Worm (Caenorhabditis elegans) whole organism, L4/young adult: ENCODE measurements around the gene H14N18.2.
A peak's percentile ranks its signal among the peaks of the same experiment; 100 is the strongest.
"Not testable (repeated sequence)": the region's sequence is repeated elsewhere in the genome, so short reads cannot be mapped to it uniquely, and the experiment has no call there.

Source experiments
- W03F9.2 ChIP-seq: fragments of 150-350 bp; optimal IDR thresholded peaks from 2 replicates; lab custom pipeline; 2014; ENCODE audit warnings: missing biosample characterization, missing genetic modification characterization
- dao-5 ChIP-seq: sonication (generic microtip); optimal IDR thresholded peaks from 2 replicates; lab custom pipeline; 2016; ENCODE audit warnings: missing genotype, missing genetic modification characterization, moderate library complexity, missing compliant biosample characterization
- him-1 ChIP-seq: sonication (generic microtip); optimal IDR thresholded peaks from 2 replicates; lab custom pipeline; 2016; ENCODE audit warnings: missing genotype, missing genetic modification reagents, missing genetic modification characterization, missing compliant biosample characterization

The H14N18.2 gene

DNA sequence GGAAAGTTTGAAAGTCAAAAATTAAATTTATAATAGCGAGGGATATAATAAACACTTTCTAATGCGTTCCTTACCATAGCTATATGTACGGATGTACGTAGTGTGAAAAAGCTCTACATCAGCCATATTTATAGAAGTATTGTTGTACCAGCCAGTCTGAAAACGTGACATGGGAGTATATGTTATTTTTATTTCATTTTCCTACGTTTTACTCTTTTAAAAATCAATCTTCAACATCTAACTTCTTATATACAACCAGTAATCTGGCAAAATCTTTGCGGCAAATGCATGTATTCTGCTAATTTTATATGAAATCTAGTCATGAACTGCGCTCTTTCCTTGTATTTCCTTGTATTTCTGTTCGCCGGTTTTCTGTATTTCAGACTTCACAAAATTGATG is at the start of gene H14N18.2:
TSS of gene H14N18.2 (plus strand) at position 301 of the 400 bp plus-strand sequence.
- no peak for TF ChIP-seq him-1 (tag; lab: Kevin White, UChicago)
- no peak for TF ChIP-seq W03F9.2

DNA sequence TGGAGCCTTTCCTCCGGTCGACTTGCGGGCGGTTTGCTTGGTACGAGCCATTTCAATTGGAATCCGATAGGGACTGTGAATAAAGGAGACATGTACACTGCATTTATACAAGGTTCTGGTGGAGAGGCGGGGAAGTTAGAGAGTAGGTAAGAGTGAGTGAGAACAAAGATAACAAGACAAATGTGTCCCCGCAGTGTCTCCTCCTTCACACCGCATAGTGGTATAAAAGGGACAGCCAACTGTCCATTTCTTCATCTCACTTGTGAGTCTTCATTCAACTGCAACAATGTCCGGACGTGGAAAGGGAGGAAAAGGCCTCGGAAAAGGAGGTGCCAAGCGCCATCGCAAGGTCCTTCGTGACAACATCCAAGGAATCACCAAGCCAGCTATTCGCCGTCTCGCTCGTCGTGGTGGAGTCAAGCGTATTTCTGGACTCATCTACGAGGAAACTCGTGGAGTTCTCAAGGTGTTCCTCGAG is 34.4 kb upstream of the H14N18.2 start, which contains the start of the genes his-17 and his-18:
TSS of gene his-17 (minus strand) at position 51 of the 478 bp plus-strand sequence.
TSS of gene his-18 (plus strand) at position 287 of the 478 bp plus-strand sequence.
- not testable (repeated sequence) for TF ChIP-seq him-1 (tag; lab: Kevin White, UChicago); dao-5; W03F9.2

DNA sequence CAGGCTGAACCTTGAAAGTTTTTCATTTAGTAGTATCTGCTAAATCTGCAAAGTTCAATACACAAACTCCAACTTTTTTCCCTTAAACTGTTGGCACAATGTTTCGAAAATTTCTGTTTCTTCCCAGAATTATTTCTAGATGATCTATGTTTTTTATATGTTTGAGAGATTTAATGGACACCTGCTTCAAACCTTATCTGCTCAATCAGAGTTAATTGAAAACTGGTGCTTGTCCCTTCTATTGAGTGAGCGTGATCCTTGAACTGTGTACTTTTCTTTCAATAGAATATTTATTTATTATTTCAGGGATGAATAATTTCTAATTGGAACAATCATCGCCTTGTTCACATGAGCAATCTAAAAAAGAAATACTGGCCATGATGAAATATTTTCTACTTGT is 33.7 kb upstream of the H14N18.2 start, which contains the start of gene frpr-13:
TSS of gene frpr-13 (plus strand) at position 301 of the 400 bp plus-strand sequence.
- TF ChIP-seq him-1 (tag; lab: Kevin White, UChicago) (no peak), dao-5 (no peak), W03F9.2 (no peak)

DNA sequence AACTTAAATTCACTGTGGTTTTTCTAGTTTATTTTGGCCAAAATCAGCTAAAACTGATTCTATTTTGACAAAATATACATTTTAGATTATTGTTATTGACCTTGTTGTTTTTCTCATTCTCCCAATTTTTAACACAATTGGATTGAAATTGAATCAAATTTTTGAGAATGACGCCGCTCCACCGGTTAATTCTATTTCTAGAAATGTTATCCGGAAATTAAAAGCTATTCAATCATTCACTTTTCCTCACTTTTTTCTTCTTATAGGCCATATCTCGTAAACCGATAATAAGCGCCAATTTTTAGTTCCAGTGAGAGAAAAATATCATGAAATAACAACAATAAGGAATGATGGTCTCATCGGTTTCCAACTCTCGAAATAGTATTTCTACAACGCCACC is 29.7 kb upstream of the H14N18.2 start, which contains the start of gene frpr-12:
TSS of gene frpr-12 (plus strand) at position 301 of the 400 bp plus-strand sequence.
- TF ChIP-seq W03F9.2 (no peak), dao-5 (no peak), him-1 (tag; lab: Kevin White, UChicago) (no peak)

DNA sequence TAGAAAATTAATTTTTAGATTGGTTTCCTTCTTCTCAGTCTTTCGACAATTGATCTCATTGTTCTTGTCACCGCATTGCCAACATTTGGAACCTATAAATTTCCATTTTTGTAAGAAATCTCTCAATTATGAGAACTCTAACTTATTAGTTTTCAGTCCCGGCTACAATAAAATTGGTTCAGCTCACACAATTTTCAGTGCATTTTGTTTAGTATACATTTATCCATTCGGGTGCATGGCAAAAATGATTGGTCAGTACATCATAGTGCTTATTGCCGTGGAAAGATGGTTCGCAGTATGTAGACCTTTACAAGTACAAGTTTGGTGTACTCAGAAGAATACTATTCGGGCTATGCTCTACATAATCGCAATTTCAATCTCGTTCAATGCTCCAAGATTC is 28.5 kb upstream of the H14N18.2 start:
- TF ChIP-seq dao-5 (no peak), W03F9.2 (no peak), him-1 (tag; lab: Kevin White, UChicago) (no peak)

DNA sequence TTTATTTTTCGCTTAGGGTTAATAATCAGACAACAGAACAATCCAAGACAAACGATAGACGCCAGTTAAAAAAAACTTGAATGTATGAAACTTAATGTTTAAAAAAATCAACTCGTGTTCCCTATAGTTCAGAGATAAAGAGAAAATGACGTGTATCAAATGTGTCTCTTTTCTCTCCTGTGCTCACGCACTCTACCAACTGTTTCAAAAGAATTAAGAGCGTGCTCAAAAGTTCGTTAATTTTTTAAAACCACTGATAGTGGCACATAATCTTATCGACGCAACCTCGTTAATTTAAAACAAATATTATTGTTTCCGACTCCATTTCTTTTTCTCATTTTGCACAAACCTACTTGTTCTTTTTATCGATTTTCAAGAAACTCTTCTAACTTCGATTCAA is 26.8 kb upstream of the H14N18.2 start:
- no peak for TF ChIP-seq him-1 (tag; lab: Kevin White, UChicago)
- TF ChIP-seq dao-5, result no peak
- TF ChIP-seq W03F9.2, result no peak

DNA sequence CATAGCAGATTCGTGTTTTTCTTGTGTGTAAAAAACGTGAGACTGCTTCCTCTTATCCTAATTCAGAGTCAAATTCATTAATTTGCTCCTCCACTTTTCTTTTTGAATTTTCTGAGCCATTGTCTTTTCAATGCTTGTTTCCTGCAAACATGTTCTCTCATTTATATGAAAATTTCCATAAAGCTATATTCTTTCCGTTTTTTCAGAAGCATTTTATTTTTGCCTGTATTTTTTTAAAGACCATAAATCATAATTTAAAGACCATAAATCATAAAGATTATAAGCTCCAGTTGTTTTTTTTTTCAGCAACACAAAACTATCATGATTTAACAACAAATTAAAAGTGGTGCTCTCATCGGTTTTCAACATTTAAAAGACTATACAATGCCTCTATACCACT is 25.5 kb upstream of the H14N18.2 start, which contains the start of gene frpr-11:
TSS of gene frpr-11 (plus strand) at position 301 of the 400 bp plus-strand sequence.
- TF ChIP-seq dao-5, result no peak
- no peak for TF ChIP-seq W03F9.2
- TF ChIP-seq him-1 (tag; lab: Kevin White, UChicago), result no peak

DNA sequence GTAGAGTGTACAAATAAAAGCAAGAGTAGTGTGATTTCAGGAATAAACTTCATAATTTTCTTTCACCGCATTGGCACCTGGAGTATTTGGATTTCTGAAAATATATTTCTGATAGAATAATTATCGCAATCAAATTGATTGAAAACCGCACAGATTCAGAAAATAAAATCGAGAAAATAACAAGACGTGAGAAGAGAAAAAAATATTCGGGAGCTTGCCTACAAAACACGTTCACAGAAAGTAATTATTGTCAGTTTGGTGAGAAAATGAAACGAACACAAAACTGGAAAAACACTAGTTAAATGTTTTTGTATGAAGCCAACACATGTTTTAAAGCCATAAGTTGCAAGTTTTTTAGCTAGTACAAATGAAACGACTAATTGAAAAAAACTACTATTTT is 18.5 kb upstream of the H14N18.2 start, which contains the start of gene mod-1:
TSS of gene mod-1 (minus strand) at position 101 of the 400 bp plus-strand sequence.
- TF ChIP-seq dao-5 (no peak), W03F9.2 (no peak), him-1 (tag; lab: Kevin White, UChicago) (no peak)

DNA sequence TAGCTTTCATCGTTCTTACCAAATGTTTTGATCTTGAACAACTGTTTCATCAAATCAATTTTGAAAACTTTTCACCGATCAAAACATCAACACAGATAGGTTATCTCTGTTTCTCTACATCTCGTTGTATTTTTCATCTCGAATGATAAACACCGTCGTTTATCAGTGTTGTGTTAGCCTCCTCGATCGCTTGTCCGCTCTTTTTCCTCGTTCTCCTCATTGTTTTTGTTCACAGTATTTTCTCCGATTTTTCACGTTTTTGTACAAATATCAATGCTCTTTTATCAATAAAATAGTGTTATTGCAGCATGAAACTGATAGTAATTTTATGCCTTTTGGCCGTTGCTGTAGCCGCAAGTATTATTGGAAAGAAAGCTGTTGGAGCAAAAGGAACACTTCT is 9.6 kb upstream of the H14N18.2 start, which contains the start of gene ttr-47:
TSS of gene ttr-47 (plus strand) at position 308 of the 400 bp plus-strand sequence.
- TF ChIP-seq dao-5, result no peak
- TF ChIP-seq him-1 (tag; lab: Kevin White, UChicago), result no peak
- no peak for TF ChIP-seq W03F9.2

DNA sequence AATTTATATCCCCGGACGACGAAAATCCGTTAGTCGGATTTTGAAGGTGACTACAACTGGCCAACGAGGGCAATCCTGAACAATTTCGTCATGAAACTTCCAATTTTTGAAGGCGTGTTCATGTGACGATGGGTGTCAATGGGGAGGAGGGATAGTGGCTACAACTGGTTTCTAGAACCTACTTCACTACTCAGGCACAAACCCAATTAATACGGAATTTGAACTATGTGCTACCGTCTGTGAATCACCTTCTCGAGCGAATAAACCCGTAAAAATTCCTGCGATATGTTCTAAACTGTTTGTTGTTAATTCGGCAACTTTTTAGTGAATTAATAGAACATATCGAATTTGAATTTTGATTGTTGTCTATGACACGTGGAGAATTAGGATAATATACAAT is 4.7 kb upstream of the H14N18.2 start:
- TF ChIP-seq W03F9.2 (no peak), him-1 (tag; lab: Kevin White, UChicago) (no peak), dao-5 (no peak)

DNA sequence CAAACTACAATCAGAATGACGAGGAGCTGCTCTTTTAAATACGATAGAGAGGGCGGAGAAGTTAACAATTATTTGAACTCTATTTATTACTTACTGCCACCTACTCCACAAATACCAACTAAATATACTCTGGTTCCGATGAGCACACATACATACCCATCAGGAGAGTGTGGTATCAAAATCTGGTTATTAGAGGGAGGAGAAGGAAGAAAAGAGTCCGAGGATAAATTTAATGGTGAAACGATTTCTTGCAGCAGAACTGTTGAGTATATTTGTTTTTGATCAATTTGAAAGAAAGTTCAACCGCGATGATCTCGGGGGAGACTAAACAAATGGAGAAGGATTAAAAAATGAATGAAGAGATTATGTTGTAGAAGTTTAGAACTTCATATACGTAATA is 3.5 kb upstream of the H14N18.2 start, which contains the start of gene H14N18.4:
TSS of gene H14N18.4 (minus strand) at position 12 of the 400 bp plus-strand sequence.
- no peak for TF ChIP-seq him-1 (tag; lab: Kevin White, UChicago)
- no peak for TF ChIP-seq dao-5
- no peak for TF ChIP-seq W03F9.2

DNA sequence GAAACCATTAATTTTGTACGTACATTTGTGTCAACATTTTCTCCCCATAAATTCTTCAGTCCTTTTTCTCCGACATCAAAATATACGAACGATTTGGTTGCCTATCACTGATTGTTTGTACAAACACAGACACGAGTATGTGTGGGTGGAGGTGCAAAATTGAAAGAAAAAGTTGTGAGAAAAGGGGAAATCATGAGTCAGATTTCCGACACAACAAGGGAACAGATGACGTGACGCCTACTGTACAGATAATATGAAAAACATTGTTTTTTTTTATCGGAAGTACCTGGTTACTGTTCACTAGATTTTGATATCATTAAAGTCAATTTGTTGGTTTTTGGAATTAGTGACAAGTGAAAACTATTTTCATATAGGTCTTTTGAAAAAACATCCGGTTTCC is 1.8 kb downstream of the H14N18.2 start:
- TF ChIP-seq W03F9.2, result no peak
- no peak for TF ChIP-seq him-1 (tag; lab: Kevin White, UChicago)

DNA sequence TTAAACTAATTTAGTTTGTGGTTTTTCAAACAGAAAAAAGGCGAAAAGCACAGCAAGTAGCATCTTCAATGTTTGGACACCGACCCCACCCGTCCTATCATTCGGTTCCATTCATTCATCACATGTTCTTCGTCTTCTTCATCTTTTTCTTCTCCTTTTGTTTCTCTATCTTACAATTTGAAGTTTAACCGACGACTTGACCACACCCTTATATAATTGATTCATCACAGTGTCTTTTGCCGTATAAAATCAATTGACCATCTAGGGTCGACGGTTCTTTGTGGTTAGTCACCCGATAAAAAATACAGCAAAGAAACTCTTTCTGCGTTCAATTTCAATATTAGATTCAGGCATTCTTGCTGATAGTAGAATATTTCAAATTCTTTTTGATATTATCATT is 2.7 kb downstream of the H14N18.2 start:
- TF ChIP-seq dao-5, result no peak
- TF ChIP-seq W03F9.2, result no peak
- TF ChIP-seq him-1 (tag; lab: Kevin White, UChicago), result no peak

DNA sequence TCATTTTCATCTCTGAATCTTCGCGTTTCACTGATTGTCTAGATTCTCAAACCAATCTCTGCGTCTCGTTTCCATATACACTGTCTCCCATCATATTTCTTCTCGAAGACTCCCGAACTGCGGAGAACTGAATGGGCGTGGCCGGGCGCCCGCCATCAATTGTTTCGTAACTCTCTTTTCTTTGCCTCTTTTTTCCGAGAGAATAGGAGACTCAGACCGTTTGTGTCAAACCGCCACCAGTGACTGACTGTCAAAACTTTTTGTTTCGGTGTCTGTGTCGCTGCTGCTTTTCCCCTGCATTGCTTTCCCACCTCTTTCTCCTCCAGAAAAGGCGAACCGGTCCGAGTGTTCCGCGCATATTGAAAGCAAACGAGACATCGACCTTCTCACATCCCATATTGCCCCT is 3.8 kb downstream of the H14N18.2 start, which contains the start of gene unc-23:
TSS of gene unc-23 (plus strand) at position 176 of the 406 bp plus-strand sequence.
- TF ChIP-seq W03F9.2, result peak; percentile 54
- peak; percentile 68 for TF ChIP-seq dao-5
- no peak for TF ChIP-seq him-1 (tag; lab: Kevin White, UChicago)

DNA sequence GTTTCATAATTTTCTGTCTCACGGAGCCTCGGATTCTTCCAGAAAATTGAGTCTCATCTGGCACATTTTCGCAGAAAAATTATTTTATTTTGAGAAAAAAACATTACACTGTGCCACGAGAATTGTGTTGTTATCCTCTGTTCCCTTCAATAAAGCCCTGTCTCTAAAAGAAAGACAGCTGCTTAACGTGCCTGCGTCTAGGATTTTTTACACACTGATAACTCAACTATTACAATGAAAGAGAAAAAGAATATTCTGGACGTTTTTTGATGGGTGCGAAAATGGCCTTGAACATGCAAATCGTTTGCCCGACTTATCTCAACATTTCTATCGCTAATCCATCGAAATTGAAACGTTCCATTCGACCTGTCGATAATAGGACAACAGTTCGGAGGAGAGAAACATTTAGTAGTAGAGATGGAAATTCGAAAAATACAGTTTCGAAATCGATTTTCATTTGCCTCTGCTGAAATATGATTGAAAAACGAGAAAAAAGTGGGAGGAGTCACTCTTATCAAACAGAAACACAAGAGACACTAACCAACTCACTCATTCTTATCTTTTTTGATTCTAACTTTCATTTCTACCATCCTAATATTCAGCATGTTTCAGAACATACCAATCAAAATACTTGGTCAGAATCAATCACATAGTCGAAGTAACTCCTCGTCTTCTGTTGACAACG is 4.5 kb downstream of the H14N18.2 start:
- no peak for TF ChIP-seq W03F9.2
- TF ChIP-seq dao-5, result no peak
- no peak for TF ChIP-seq him-1 (tag; lab: Kevin White, UChicago)
